Fruit fly (Drosophila melanogaster) S2 (cell line): Measurements from ENCODE around the gene CG8671.

Experiments
- CG8478 ChIP-seq: fragments of >200 bp; optimal IDR thresholded peaks from 2 replicates; lab custom pipeline; 2018
- CTCF ChIP-seq, 2 experiments: fragments of >200 bp; optimal IDR thresholded peaks; 2 replicates each; lab custom pipeline; 2018

dm6 chr2L:21247967-21248366 lies 14.8 kb upstream of the CG8671 start:
- TF ChIP-seq CG8478 (lab: Kevin White, UChicago): no peak
- TF ChIP-seq CTCF (optimal IDR thresholded peaks at IDR 0.05; lab: Kevin White, UChicago): no peak
